Worm (Caenorhabditis elegans): ENCODE data around the gene dhs-12.

DNA sequence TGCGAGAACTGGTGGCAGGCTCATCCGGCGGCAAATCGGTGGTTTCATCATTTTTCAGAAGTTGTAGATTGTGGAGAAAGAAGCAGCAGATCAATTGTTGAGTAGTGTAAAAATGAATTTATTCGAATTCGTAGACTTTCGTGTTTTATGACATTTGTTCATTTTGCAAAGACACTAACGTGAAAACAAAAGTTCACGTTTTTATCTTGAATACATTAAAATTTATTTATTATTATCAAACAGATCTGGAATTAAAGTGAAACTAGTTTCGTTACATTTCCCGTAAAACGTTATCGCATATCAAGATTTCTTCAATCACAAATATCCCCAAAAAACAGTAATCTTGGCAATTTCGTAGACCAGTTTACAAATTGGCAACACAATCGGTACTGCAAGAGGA lies 4.6 kb downstream of the dhs-12 start, which contains the start of gene T14G10.8:
- no peak for TF ChIP-seq nhr-28 (tag; optimal IDR thresholded peaks at IDR 0.05)
- TF ChIP-seq unc-120 (tag; optimal IDR thresholded peaks at IDR 0.05; ENCODE audit: poor library complexity, severe bottlenecking), result no peak
- TF ChIP-seq unc-62 (GFP tag; optimal IDR thresholded peaks at IDR 0.05), result no peak
- TF ChIP-seq nhr-12 (tag; optimal IDR thresholded peaks at IDR 0.05), result no peak
- no peak for TF ChIP-seq snpc-4 (tag; optimal IDR thresholded peaks at IDR 0.05)
- no peak for TF ChIP-seq nhr-2 (tag; optimal IDR thresholded peaks at IDR 0.05)

All from whole organism, mixed stage, embryonic.